Fruit fly (Drosophila melanogaster) whole organism, embryonic: ENCODE data around the gene CG10343.

Experiments
- Antp ChIP-seq: fragments of 200-800 bp; sonication (Bioruptor generic); optimal IDR thresholded peaks from 3 replicates; lab custom pipeline; 2016; ENCODE audit warnings: missing biosample characterization, missing genetic modification characterization
- CG10431 ChIP-seq: fragments of 200-800 bp; sonication (Bioruptor generic); optimal IDR thresholded peaks from 3 replicates; lab custom pipeline; 2018; ENCODE audit warnings: missing biosample characterization, mild to moderate bottlenecking, missing genetic modification characterization
- CG11504 ChIP-seq: fragments of 200-800 bp; sonication (Bioruptor generic); optimal IDR thresholded peaks from 3 replicates; lab custom pipeline; 2019; ENCODE audit warnings: missing biosample characterization, mild to moderate bottlenecking, missing genetic modification characterization, moderate library complexity
- CG11723 ChIP-seq: fragments of 200-800 bp; sonication (Bioruptor generic); optimal IDR thresholded peaks from 2 replicates; lab custom pipeline; 2017; ENCODE audit warnings: missing biosample characterization, mild to moderate bottlenecking, missing genetic modification characterization
- CG12391 ChIP-seq: fragments of 200-800 bp; sonication (Bioruptor generic); optimal IDR thresholded peaks from 3 replicates; lab custom pipeline; 2018; ENCODE audit warnings: missing biosample characterization, mild to moderate bottlenecking, missing genetic modification characterization, moderate library complexity
- CG12769 ChIP-seq: fragments of 200-800 bp; sonication (Bioruptor generic); optimal IDR thresholded peaks from 2 replicates; lab custom pipeline; 2019; ENCODE audit warnings: missing biosample characterization, mild to moderate bottlenecking, missing genetic modification characterization, moderate library complexity
- CG13894 ChIP-seq: fragments of 200-800 bp; sonication (Bioruptor generic); optimal IDR thresholded peaks from 3 replicates; lab custom pipeline; 2018; ENCODE audit warnings: missing biosample characterization, mild to moderate bottlenecking, missing genetic modification characterization, moderate library complexity
- CG14441 ChIP-seq: fragments of 200-800 bp; sonication (Bioruptor generic); IDR thresholded peaks from 2 replicates; pipeline ENCODE4 v1.3.6; 2022; ENCODE audit warnings: missing biosample characterization, missing genetic modification characterization
- CG16863 ChIP-seq: fragments of 200-800 bp; sonication (Bioruptor generic); optimal IDR thresholded peaks from 3 replicates; lab custom pipeline; 2016; ENCODE audit warnings: missing biosample characterization, missing genetic modification characterization
- CG17359 ChIP-seq: fragments of 200-800 bp; sonication (Bioruptor generic); optimal IDR thresholded peaks from 3 replicates; lab custom pipeline; 2018; ENCODE audit warnings: missing biosample characterization, mild to moderate bottlenecking, missing genetic modification characterization, moderate library complexity
- CG17361 ChIP-seq: fragments of 200-800 bp; sonication (Bioruptor generic); IDR thresholded peaks from 3 replicates; pipeline ENCODE4 v1.3.6; 2022; ENCODE audit warnings: missing biosample characterization, missing genetic modification characterization
- CG17385 ChIP-seq: fragments of 200-800 bp; sonication (Bioruptor generic); optimal IDR thresholded peaks from 3 replicates; lab custom pipeline; 2018; ENCODE audit warnings: missing biosample characterization, mild to moderate bottlenecking, missing genetic modification characterization
- CG17568 ChIP-seq: fragments of 200-800 bp; sonication (Bioruptor generic); optimal IDR thresholded peaks from 2 replicates; lab custom pipeline; 2018; ENCODE audit warnings: missing biosample characterization, mild to moderate bottlenecking, missing genetic modification characterization, moderate library complexity
- CG2199 ChIP-seq: fragments of 200-800 bp; sonication (Bioruptor generic); IDR thresholded peaks from 3 replicates; pipeline ENCODE4 v1.3.6; 2022; ENCODE audit warnings: missing biosample characterization, missing genetic modification characterization
- CG2875 ChIP-seq: fragments of 200-800 bp; sonication (Bioruptor generic); optimal IDR thresholded peaks from 2 replicates; lab custom pipeline; 2017; ENCODE audit warnings: missing biosample characterization, mild to moderate bottlenecking, missing genetic modification characterization, missing genetic modification reagents
- CG42726 ChIP-seq: fragments of 200-800 bp; sonication (Bioruptor generic); IDR thresholded peaks from 2 replicates; pipeline ENCODE4 v1.3.6; 2022; ENCODE audit warnings: missing biosample characterization, missing genetic modification characterization; ENCODE audit not compliant: partially characterized antibody
- CG4360 ChIP-seq: fragments of 200-800 bp; sonication (Bioruptor generic); IDR thresholded peaks from 2 replicates; pipeline ENCODE4 v1.3.6; 2022; ENCODE audit warnings: missing biosample characterization, missing genetic modification characterization
- CG6765 ChIP-seq: fragments of 200-800 bp; sonication (Bioruptor generic); optimal IDR thresholded peaks from 3 replicates; lab custom pipeline; 2017; ENCODE audit warnings: missing biosample characterization, mild to moderate bottlenecking, missing genetic modification characterization
- CG8290 ChIP-seq, 3 experiments: fragments of 200-800 bp; sonication (Bioruptor generic); optimal IDR thresholded peaks; 2 replicates each; lab custom pipeline; 2016 to 2019; ENCODE audit warnings: missing biosample characterization in 3 of 3, missing genetic modification characterization in 3 of 3, mild to moderate bottlenecking in 2 of 3, moderate library complexity in 1 of 3
- CTCF ChIP-seq: fragments of 200-800 bp; sonication (Bioruptor generic); optimal IDR thresholded peaks from 2 replicates; lab custom pipeline; 2017; ENCODE audit warnings: missing biosample characterization, mild to moderate bottlenecking, missing genetic modification characterization, moderate library complexity
- Chrac-16 ChIP-seq: fragments of 200-800 bp; sonication (Bioruptor generic); optimal IDR thresholded peaks from 3 replicates; lab custom pipeline; 2016; ENCODE audit warnings: missing biosample characterization, missing genetic modification characterization
- CrebB ChIP-seq: fragments of 200-800 bp; sonication (Bioruptor generic); optimal IDR thresholded peaks from 3 replicates; lab custom pipeline; 2018; ENCODE audit warnings: missing biosample characterization, mild to moderate bottlenecking, missing genetic modification characterization
- D19A ChIP-seq: fragments of 200-800 bp; optimal IDR thresholded peaks from 3 replicates; lab custom pipeline; 2019; ENCODE audit warnings: missing biosample characterization, mild to moderate bottlenecking, missing genetic modification characterization, moderate library complexity
- Doc2 ChIP-seq: fragments of 200-800 bp; sonication (Bioruptor generic); IDR thresholded peaks from 2 replicates; pipeline ENCODE4 v1.3.6; 2022; ENCODE audit warnings: missing biosample characterization, missing genetic modification characterization
- Eip74EF ChIP-seq, 2 experiments: fragments of 200-800 bp in 1 of 2; fragments of >200 bp in 1 of 2; sonication (Bioruptor generic) in 1 of 2; optimal IDR thresholded peaks; 2 replicates each; lab custom pipeline; 2017 to 2019; ENCODE audit warnings: missing biosample characterization in 2 of 2, missing genetic modification characterization in 2 of 2, mild to moderate bottlenecking in 1 of 2, moderate library complexity in 1 of 2
- Fer1 ChIP-seq: fragments of 200-800 bp; sonication (Bioruptor generic); optimal IDR thresholded peaks from 2 replicates; lab custom pipeline; 2017; ENCODE audit warnings: missing biosample characterization, mild to moderate bottlenecking, missing genetic modification characterization
- HmgD ChIP-seq: fragments of 200-800 bp; sonication (Bioruptor generic); optimal IDR thresholded peaks from 3 replicates; lab custom pipeline; 2016; ENCODE audit warnings: missing biosample characterization, missing genetic modification characterization
- Hmr ChIP-seq: fragments of 200-800 bp; sonication (Bioruptor generic); optimal IDR thresholded peaks from 3 replicates; lab custom pipeline; 2017; ENCODE audit warnings: mild to moderate bottlenecking, missing biosample characterization, missing genetic modification reagents, missing genetic modification characterization
- Jarid2 ChIP-seq: fragments of 200-800 bp; sonication (Bioruptor generic); optimal IDR thresholded peaks from 3 replicates; lab custom pipeline; 2017; ENCODE audit warnings: mild to moderate bottlenecking, missing biosample characterization, missing genetic modification reagents, missing genetic modification characterization
- Lhr ChIP-seq: fragments of 200-800 bp; sonication (Bioruptor generic); optimal IDR thresholded peaks from 3 replicates; lab custom pipeline; 2017; ENCODE audit warnings: mild to moderate bottlenecking, missing biosample characterization, missing genetic modification reagents, missing genetic modification characterization
- Meics ChIP-seq: fragments of 200-800 bp; sonication (Bioruptor generic); optimal IDR thresholded peaks from 2 replicates; lab custom pipeline; 2017; ENCODE audit warnings: missing biosample characterization, mild to moderate bottlenecking, missing genetic modification characterization
- Nf-YC ChIP-seq: fragments of 200-800 bp; optimal IDR thresholded peaks from 3 replicates; lab custom pipeline; 2019; ENCODE audit warnings: missing biosample characterization, mild to moderate bottlenecking, missing genetic modification characterization, moderate library complexity
- Poxn ChIP-seq: fragments of 200-800 bp; sonication (Bioruptor generic); IDR thresholded peaks from 2 replicates; pipeline ENCODE4 v1.3.6; 2022; ENCODE audit warnings: missing biosample characterization, missing genetic modification characterization
- Rx ChIP-seq: fragments of 200-800 bp; sonication (Bioruptor generic); IDR thresholded peaks from 2 replicates; pipeline ENCODE4 v1.3.6; 2022; ENCODE audit warnings: missing biosample characterization, missing genetic modification characterization
- ac ChIP-seq: fragments of 200-800 bp; sonication (Bioruptor generic); optimal IDR thresholded peaks from 3 replicates; lab custom pipeline; 2017; ENCODE audit warnings: missing biosample characterization, mild to moderate bottlenecking, missing genetic modification characterization
- cwo ChIP-seq: fragments of 200-800 bp; sonication (Bioruptor generic); optimal IDR thresholded peaks from 3 replicates; lab custom pipeline; 2017; ENCODE audit warnings: missing biosample characterization, missing genetic modification characterization, mild to moderate bottlenecking, moderate library complexity, missing genetic modification reagents
- dimm ChIP-seq: fragments of 200-800 bp; sonication (Bioruptor generic); IDR thresholded peaks from 2 replicates; pipeline ENCODE4 v1.3.6; 2022; ENCODE audit warnings: missing biosample characterization, missing genetic modification characterization
- dmrt11E ChIP-seq: fragments of 200-800 bp; sonication (Bioruptor generic); optimal IDR thresholded peaks from 3 replicates; lab custom pipeline; 2018; ENCODE audit warnings: missing biosample characterization, mild to moderate bottlenecking, missing genetic modification characterization, moderate library complexity
- eyg ChIP-seq: fragments of 200-800 bp; sonication (Bioruptor generic); optimal IDR thresholded peaks from 3 replicates; lab custom pipeline; 2016; ENCODE audit warnings: missing biosample characterization, missing genetic modification characterization
- fu2 ChIP-seq: fragments of 200-800 bp; sonication (Bioruptor generic); optimal IDR thresholded peaks from 2 replicates; lab custom pipeline; 2016; ENCODE audit warnings: missing biosample characterization, missing genetic modification characterization
- gt ChIP-seq: fragments of 200-800 bp; sonication (Bioruptor generic); IDR thresholded peaks from 2 replicates; pipeline ENCODE4 v1.3.6; 2022; ENCODE audit warnings: missing biosample characterization, missing genetic modification characterization
- insv ChIP-seq, 2 experiments: fragments of 200-800 bp; sonication (Bioruptor generic); optimal IDR thresholded peaks; 3 replicates each; lab custom pipeline; 2016 to 2018; ENCODE audit warnings: missing biosample characterization in 2 of 2, missing genetic modification characterization in 2 of 2
- jing ChIP-seq: fragments of 200-800 bp; sonication (Bioruptor generic); optimal IDR thresholded peaks from 2 replicates; lab custom pipeline; 2018; ENCODE audit warnings: missing biosample characterization, mild to moderate bottlenecking, missing genetic modification characterization
- peb ChIP-seq: fragments of 200-800 bp; sonication (Bioruptor generic); IDR thresholded peaks from 2 replicates; pipeline ENCODE4 v1.3.6; 2022; ENCODE audit warnings: missing biosample characterization, missing genetic modification characterization
- pum ChIP-seq: fragments of 200-800 bp; sonication (Bioruptor generic); optimal IDR thresholded peaks from 2 replicates; lab custom pipeline; 2016; ENCODE audit warnings: missing biosample characterization, missing genetic modification characterization
- ranshi ChIP-seq: fragments of 200-800 bp; sonication (Bioruptor generic); IDR thresholded peaks from 2 replicates; pipeline ENCODE4 v1.3.6; 2022; ENCODE audit warnings: missing biosample characterization, missing genetic modification characterization
- salm ChIP-seq: fragments of 200-800 bp; sonication (Bioruptor generic); optimal IDR thresholded peaks from 2 replicates; lab custom pipeline; 2018; ENCODE audit warnings: missing biosample characterization, mild to moderate bottlenecking, missing genetic modification characterization
- shn ChIP-seq: fragments of 200-800 bp; sonication (Bioruptor generic); optimal IDR thresholded peaks from 3 replicates; lab custom pipeline; 2016; ENCODE audit warnings: missing biosample characterization, missing genetic modification characterization
- tio ChIP-seq: fragments of 200-800 bp; sonication (Bioruptor generic); optimal IDR thresholded peaks from 2 replicates; lab custom pipeline; 2017; ENCODE audit warnings: missing biosample characterization, missing genetic modification characterization, inconsistent platforms
- toy ChIP-seq: fragments of 200-800 bp; sonication (Bioruptor generic); IDR thresholded peaks from 2 replicates; pipeline ENCODE4 v1.3.6; 2022; ENCODE audit warnings: missing biosample characterization, missing genetic modification characterization

The CG10343 gene

dm6 chr2L:18705617-18706046 is 2.4 kb downstream of the CG10343 start, which contains the start of gene Jwa (continued):
- TF ChIP-seq Poxn (GFP tag; lab: Robert Waterston, UW) (peak; percentile 83), jing (peak; percentile 68), eyg (GFP tag; lab: Kevin White, UChicago) (peak; percentile 73), Meics (GFP tag; lab: Kevin White, UChicago) (peak; percentile 80), insv (GFP tag; optimal IDR thresholded peaks at IDR 0.05; lab: Kevin White, UChicago) (peak in 1 of 2 experiments; percentile 46), CG17568 (GFP tag; lab: Kevin White, UChicago) (peak; percentile 91), HmgD (GFP tag; lab: Kevin White, UChicago) (peak; percentile 86), CG12391 (tag; lab: Kevin White, UChicago) (peak; percentile 98), CG4360 (GFP tag; lab: Robert Waterston, UW) (no peak; the same call in 1 of the 2 replicates), CG17385 (GFP tag; lab: Kevin White, UChicago) (peak; percentile 90), Nf-YC (tag; lab: Kevin White, UChicago) (peak; percentile 74), ac (GFP tag; lab: Kevin White, UChicago) (peak; percentile 71), Doc2 (GFP tag; lab: Robert Waterston, UW) (peak; percentile 51; the same call in 1 of the 2 replicates), toy (GFP tag; lab: Robert Waterston, UW) (peak; percentile 53; the same call in 1 of the 2 replicates), CG17359 (tag; lab: Kevin White, UChicago) (peak; percentile 78), Antp (GFP tag; lab: Kevin White, UChicago) (peak; percentile 94), CG17361 (peak; percentile 84), shn (peak; percentile 91), CG2199 (no peak), CG11723 (GFP tag; lab: Kevin White, UChicago) (peak; percentile 75), CG42726 (GFP tag; lab: Robert Waterston, UW) (peak; percentile 91), Eip74EF (GFP tag; optimal IDR thresholded peaks at IDR 0.05; lab: Kevin White, UChicago) (peak in 1 of 2 experiments; percentile 46), dmrt11E (tag; lab: Kevin White, UChicago) (peak; percentile 96), dimm (peak; percentile 85), ranshi (GFP tag; lab: Robert Waterston, UW) (peak; percentile 91), peb (peak; percentile 89), CG12769 (tag; lab: Kevin White, UChicago) (peak; percentile 84), CG8290 (GFP tag; optimal IDR thresholded peaks at IDR 0.05; lab: Kevin White, UChicago) (peak; percentile 89), CG8290 (tag; optimal IDR thresholded peaks at IDR 0.05; lab: Kevin White, UChicago) (peak; percentile 69 to 92), CTCF (GFP tag; lab: Kevin White, UChicago) (no peak), Lhr (GFP tag; lab: Kevin White, UChicago) (peak; percentile 80), CG14441 (GFP tag; lab: Robert Waterston, UW) (peak; percentile 88), CrebB (tag; lab: Kevin White, UChicago) (peak; percentile 90), Jarid2 (GFP tag; lab: Kevin White, UChicago) (peak; percentile 46), gt (0 out of 2 replicates have a peak, but pooled peaks have one; percentile 49), tio (GFP tag; lab: Kevin White, UChicago) (peak; percentile 95), CG16863 (GFP tag; lab: Kevin White, UChicago) (peak; percentile 84), CG2875 (GFP tag; lab: Kevin White, UChicago) (peak; percentile 68), fu2 (GFP tag; lab: Kevin White, UChicago) (peak; percentile 93), CG11504 (tag; lab: Kevin White, UChicago) (peak; percentile 82), salm (tag; lab: Kevin White, UChicago) (peak; percentile 88), Fer1 (GFP tag; lab: Kevin White, UChicago) (peak; percentile 79), Rx (peak; percentile 81), D19A (peak; percentile 59), CG10431 (peak; percentile 52), Hmr (GFP tag; lab: Kevin White, UChicago) (peak; percentile 97), cwo (GFP tag; lab: Kevin White, UChicago) (peak; percentile 61), CG13894 (tag; lab: Kevin White, UChicago) (peak; percentile 85), Chrac-16 (GFP tag; lab: Kevin White, UChicago) (peak; percentile 99), pum (GFP tag; lab: Kevin White, UChicago) (peak; percentile 96), CG6765 (GFP tag; lab: Kevin White, UChicago) (peak; percentile 15)
